Worm (Caenorhabditis elegans) whole organism, early embryonic: ENCODE measurements around the gene ape-1.

Experiments
- B0310.2 ChIP-seq: sonication (generic microtip); optimal IDR thresholded peaks from 2 replicates; lab custom pipeline; 2016; ENCODE audit warnings: mild to moderate bottlenecking, missing genetic modification characterization, missing compliant biosample characterization
- F13C5.2 ChIP-seq: sonication (generic microtip); optimal IDR thresholded peaks from 2 replicates; lab custom pipeline; 2017; ENCODE audit warnings: mild to moderate bottlenecking, missing genetic modification characterization, inconsistent platforms, missing compliant biosample characterization
- aly-1 ChIP-seq: sonication (generic microtip); optimal IDR thresholded peaks from 2 replicates; lab custom pipeline; 2016; ENCODE audit warnings: missing genetic modification characterization, missing compliant biosample characterization
- ama-1 ChIP-seq: fragments of 150-350 bp; optimal IDR thresholded peaks from 2 replicates; lab custom pipeline; 2014
- ceh-13 ChIP-seq: fragments of 200-800 bp; sonication (Bioruptor generic); optimal IDR thresholded peaks from 2 replicates; lab custom pipeline; 2018; ENCODE audit warnings: mild to moderate bottlenecking, missing genetic modification characterization, missing compliant biosample characterization
- ceh-36 ChIP-seq: sonication (generic microtip); optimal IDR thresholded peaks from 2 replicates; lab custom pipeline; 2016; ENCODE audit warnings: missing genetic modification characterization, inconsistent platforms, missing compliant biosample characterization
- ets-7 ChIP-seq: sonication (generic microtip); optimal IDR thresholded peaks from 2 replicates; lab custom pipeline; 2016; ENCODE audit warnings: missing genotype, missing genetic modification characterization, missing compliant biosample characterization
- flt-1 ChIP-seq: fragments of 200-800 bp; sonication (Bioruptor generic); IDR thresholded peaks from 2 replicates; pipeline ENCODE4 v1.3.6; 2022; ENCODE audit warnings: missing genetic modification characterization, missing compliant biosample characterization
- hmbx-1 ChIP-seq: sonication (generic microtip); optimal IDR thresholded peaks from 2 replicates; lab custom pipeline; 2016; ENCODE audit warnings: mild to moderate bottlenecking, missing genetic modification characterization, missing compliant biosample characterization
- hmg-4 ChIP-seq: fragments of 200-800 bp; sonication (Bioruptor generic); optimal IDR thresholded peaks from 2 replicates; lab custom pipeline; 2018; ENCODE audit warnings: mild to moderate bottlenecking, missing genetic modification characterization, missing compliant biosample characterization
- hnd-1 ChIP-seq: sonication (generic microtip); optimal IDR thresholded peaks from 2 replicates; lab custom pipeline; 2016; ENCODE audit warnings: missing genetic modification characterization, missing compliant biosample characterization
- pes-1 ChIP-seq: fragments of 200-800 bp; sonication (Bioruptor generic); IDR thresholded peaks from 2 replicates; pipeline ENCODE4 v1.3.6; 2022; ENCODE audit warnings: missing genetic modification reagents, missing genetic modification characterization, missing compliant biosample characterization
- scrt-1 ChIP-seq: fragments of 200-800 bp; sonication (Bioruptor generic); IDR thresholded peaks from 2 replicates; pipeline ENCODE4 v1.3.6; 2022; ENCODE audit warnings: missing genetic modification characterization, missing compliant biosample characterization
- sea-1 ChIP-seq: fragments of 200-800 bp; sonication (Bioruptor generic); conservative IDR thresholded peaks from 2 replicates; pipeline ENCODE4 v1.3.6; 2022; ENCODE audit warnings: missing genetic modification characterization, missing compliant biosample characterization
- tbx-11 ChIP-seq: fragments of 200-800 bp; sonication (Bioruptor generic); IDR thresholded peaks from 2 replicates; pipeline ENCODE4 v1.3.6; 2022; ENCODE audit warnings: missing genetic modification characterization, missing compliant biosample characterization
- tbx-37 ChIP-seq: fragments of 200-800 bp; sonication (Bioruptor generic); conservative IDR thresholded peaks from 2 replicates; pipeline ENCODE4 v1.3.6; 2022; ENCODE audit warnings: missing genetic modification reagents, missing genetic modification characterization, missing compliant biosample characterization
- tra-4 ChIP-seq: sonication (generic microtip); optimal IDR thresholded peaks from 2 replicates; lab custom pipeline; 2017; ENCODE audit warnings: missing genetic modification characterization, missing compliant biosample characterization

ape-1 gene

ce11 chrV:11691553-11691952 lies 15.8 kb downstream of the ape-1 start, which contains the start of gene W05E10.1:
Gene W05E10.1, minus strand, starts transcription at chrV:11691691.
- no peak for TF ChIP-seq B0310.2 (tag; lab: Kevin White, UChicago)
- TF ChIP-seq sea-1 (GFP tag; lab: Robert Waterston, UW) = no peak
- TF ChIP-seq tbx-11 = no peak
- TF ChIP-seq pes-1 (GFP tag; lab: Robert Waterston, UW) = no peak
- TF ChIP-seq ets-7 (tag; lab: Kevin White, UChicago) = no peak
- no peak for TF ChIP-seq F13C5.2 (tag; lab: Kevin White, UChicago)
- TF ChIP-seq hmbx-1 (tag; lab: Kevin White, UChicago) = no peak
- no peak for TF ChIP-seq hmg-4
- TF ChIP-seq ceh-13 (GFP tag; lab: Kevin White, UChicago) = no peak
- TF ChIP-seq aly-1 (tag; lab: Kevin White, UChicago) = no peak
- no peak for TF ChIP-seq tbx-37 (GFP tag; lab: Robert Waterston, UW)
- TF ChIP-seq tra-4 = no peak
- no peak for TF ChIP-seq flt-1 (GFP tag; lab: Robert Waterston, UW)
- TF ChIP-seq ama-1 (lab: Kevin White, UChicago) = no peak
- TF ChIP-seq ceh-36 (tag; lab: Kevin White, UChicago) = no peak
- no peak for TF ChIP-seq scrt-1 (GFP tag; lab: Robert Waterston, UW)
- no peak for TF ChIP-seq hnd-1 (tag; lab: Kevin White, UChicago)

- TF ChIP-seq hnd-1 (tag; lab: Kevin White, UChicago) = no peak
- TF ChIP-seq scrt-1 (GFP tag; lab: Robert Waterston, UW) = no peak
- no peak for TF ChIP-seq pes-1 (GFP tag; lab: Robert Waterston, UW)
These were observed 19.9 kb downstream of the ape-1 start, which contains the start of gene W05E10.5 for ce11 chrV:11695597-11695996. Gene W05E10.5, minus strand, starts transcription at chrV:11695697.

- TF ChIP-seq B0310.2 (tag; lab: Kevin White, UChicago) (no peak), F13C5.2 (tag; lab: Kevin White, UChicago) (no peak), tbx-37 (GFP tag; lab: Robert Waterston, UW) (no peak), ama-1 (lab: Kevin White, UChicago) (no peak), ets-7 (tag; lab: Kevin White, UChicago) (no peak), scrt-1 (GFP tag; lab: Robert Waterston, UW) (no peak), sea-1 (GFP tag; lab: Robert Waterston, UW) (no peak), ceh-36 (tag; lab: Kevin White, UChicago) (no peak), hnd-1 (tag; lab: Kevin White, UChicago) (no peak), tra-4 (no peak), hmbx-1 (tag; lab: Kevin White, UChicago) (no peak), aly-1 (tag; lab: Kevin White, UChicago) (no peak), ceh-13 (GFP tag; lab: Kevin White, UChicago) (no peak), tbx-11 (no peak), pes-1 (GFP tag; lab: Robert Waterston, UW) (no peak), hmg-4 (no peak), flt-1 (GFP tag; lab: Robert Waterston, UW) (no peak)
These were observed 21.7 kb downstream of the ape-1 start for ce11 chrV:11697482-11697881.

- no peak for TF ChIP-seq pes-1 (GFP tag; lab: Robert Waterston, UW)
These were observed 28.9 kb downstream of the ape-1 start for ce11 chrV:11704658-11705057.

ce11 chrV:11705399-11705798 lies 29.7 kb downstream of the ape-1 start, which contains the start of gene ceh-32:
Gene ceh-32, minus strand, starts transcription at chrV:11705400.
- TF ChIP-seq F13C5.2 (tag; lab: Kevin White, UChicago) = peak; percentile 1
- no peak for TF ChIP-seq ama-1 (lab: Kevin White, UChicago)
- no peak for TF ChIP-seq tbx-37 (GFP tag; lab: Robert Waterston, UW)

- no peak for TF ChIP-seq hmbx-1 (tag; lab: Kevin White, UChicago)
- TF ChIP-seq tbx-11 = no peak
- TF ChIP-seq scrt-1 (GFP tag; lab: Robert Waterston, UW) = no peak
- TF ChIP-seq flt-1 (GFP tag; lab: Robert Waterston, UW) = no peak
- TF ChIP-seq tbx-37 (GFP tag; lab: Robert Waterston, UW) = no peak
- TF ChIP-seq hnd-1 (tag; lab: Kevin White, UChicago) = no peak
- no peak for TF ChIP-seq ceh-36 (tag; lab: Kevin White, UChicago)
- no peak for TF ChIP-seq hmg-4
- no peak for TF ChIP-seq ama-1 (lab: Kevin White, UChicago)
- TF ChIP-seq B0310.2 (tag; lab: Kevin White, UChicago) = no peak
- no peak for TF ChIP-seq F13C5.2 (tag; lab: Kevin White, UChicago)
- TF ChIP-seq aly-1 (tag; lab: Kevin White, UChicago) = no peak
- no peak for TF ChIP-seq ceh-13 (GFP tag; lab: Kevin White, UChicago)
- TF ChIP-seq tra-4 = no peak
- no peak for TF ChIP-seq ets-7 (tag; lab: Kevin White, UChicago)
- TF ChIP-seq sea-1 (GFP tag; lab: Robert Waterston, UW) = no peak
- TF ChIP-seq pes-1 (GFP tag; lab: Robert Waterston, UW) = no peak
These were observed 30.6 kb downstream of the ape-1 start for ce11 chrV:11706353-11706752.

ce11 chrV:11711751-11712150 lies 36.0 kb downstream of the ape-1 start:
- TF ChIP-seq tbx-11 (no peak), ama-1 (lab: Kevin White, UChicago) (no peak), ets-7 (tag; lab: Kevin White, UChicago) (no peak), hmg-4 (no peak), ceh-13 (GFP tag; lab: Kevin White, UChicago) (no peak), ceh-36 (tag; lab: Kevin White, UChicago) (no peak), pes-1 (GFP tag; lab: Robert Waterston, UW) (no peak), hmbx-1 (tag; lab: Kevin White, UChicago) (no peak), tra-4 (no peak), hnd-1 (tag; lab: Kevin White, UChicago) (no peak), scrt-1 (GFP tag; lab: Robert Waterston, UW) (no peak), tbx-37 (GFP tag; lab: Robert Waterston, UW) (no peak), sea-1 (GFP tag; lab: Robert Waterston, UW) (no peak), F13C5.2 (tag; lab: Kevin White, UChicago) (no peak), aly-1 (tag; lab: Kevin White, UChicago) (no peak), flt-1 (GFP tag; lab: Robert Waterston, UW) (no peak)
